Fruit fly (Drosophila melanogaster) whole organism, embryonic: ENCODE data around the gene CG4374.

ENCODE experiments used
- Adf1 ChIP-seq: fragments of 200-800 bp; sonication (Bioruptor generic); IDR thresholded peaks from 2 replicates; pipeline ENCODE4 v1.3.6; 2022; ENCODE audit warnings: missing biosample characterization, missing genetic modification characterization
- Asciz ChIP-seq: fragments of 200-800 bp; sonication (Bioruptor generic); optimal IDR thresholded peaks from 2 replicates; lab custom pipeline; 2017; ENCODE audit warnings: missing biosample characterization, mild to moderate bottlenecking, missing genetic modification characterization, missing genetic modification reagents
- Awh ChIP-seq: fragments of 200-800 bp; sonication (Bioruptor generic); IDR thresholded peaks from 2 replicates; pipeline ENCODE4, ENCODE4 v1.3.6; 2022; ENCODE audit warnings: missing biosample characterization, missing genetic modification characterization
- Bgb ChIP-seq: fragments of 200-800 bp; sonication (Bioruptor generic); IDR thresholded peaks from 2 replicates; pipeline ENCODE4 v1.3.6; 2022; ENCODE audit warnings: missing biosample characterization, missing genetic modification characterization; ENCODE audit not compliant: partially characterized antibody
- CG10654 ChIP-seq: fragments of 200-800 bp; sonication (Bioruptor generic); optimal IDR thresholded peaks from 2 replicates; lab custom pipeline; 2016; ENCODE audit warnings: missing biosample characterization, missing genetic modification characterization
- CG12659 ChIP-seq: fragments of 200-800 bp; sonication (Bioruptor generic); optimal IDR thresholded peaks from 3 replicates; lab custom pipeline; 2017; ENCODE audit warnings: mild to moderate bottlenecking, missing biosample characterization, missing genetic modification reagents, missing genetic modification characterization
- CG12769 ChIP-seq: fragments of 200-800 bp; sonication (Bioruptor generic); optimal IDR thresholded peaks from 2 replicates; lab custom pipeline; 2019; ENCODE audit warnings: missing biosample characterization, mild to moderate bottlenecking, missing genetic modification characterization, moderate library complexity
- CG14710 ChIP-seq: fragments of 200-800 bp; sonication (Bioruptor generic); optimal IDR thresholded peaks from 3 replicates; lab custom pipeline; 2019; ENCODE audit warnings: missing biosample characterization, mild to moderate bottlenecking, missing genetic modification characterization, moderate library complexity
- CG16779 ChIP-seq: fragments of 200-800 bp; sonication (Bioruptor generic); IDR thresholded peaks from 2 replicates; pipeline ENCODE4 v1.3.6; 2022; ENCODE audit warnings: missing biosample characterization, missing genetic modification characterization
- CG17359 ChIP-seq: fragments of 200-800 bp; sonication (Bioruptor generic); optimal IDR thresholded peaks from 3 replicates; lab custom pipeline; 2018; ENCODE audit warnings: missing biosample characterization, mild to moderate bottlenecking, missing genetic modification characterization, moderate library complexity
- CG17612 ChIP-seq: fragments of 200-800 bp; sonication (Bioruptor generic); IDR thresholded peaks from 2 replicates; pipeline ENCODE4 v1.3.6; 2022; ENCODE audit warnings: missing biosample characterization, missing genetic modification characterization
- CG2199 ChIP-seq: fragments of 200-800 bp; sonication (Bioruptor generic); IDR thresholded peaks from 3 replicates; pipeline ENCODE4 v1.3.6; 2022; ENCODE audit warnings: missing biosample characterization, missing genetic modification characterization
- CG2889 ChIP-seq: fragments of 200-800 bp; sonication (Bioruptor generic); IDR thresholded peaks from 3 replicates; pipeline ENCODE4 v1.3.6; 2022; ENCODE audit warnings: missing biosample characterization, missing genetic modification characterization
- CG4360 ChIP-seq: fragments of 200-800 bp; sonication (Bioruptor generic); IDR thresholded peaks from 2 replicates; pipeline ENCODE4 v1.3.6; 2022; ENCODE audit warnings: missing biosample characterization, missing genetic modification characterization
- CG6683 ChIP-seq: fragments of 200-800 bp; sonication (Bioruptor generic); optimal IDR thresholded peaks from 2 replicates; lab custom pipeline; 2017; ENCODE audit warnings: missing biosample characterization, mild to moderate bottlenecking, missing genetic modification characterization, missing genetic modification reagents
- CG7357 ChIP-seq: fragments of 200-800 bp; sonication (Bioruptor generic); IDR thresholded peaks from 3 replicates; pipeline ENCODE4 v1.3.6; 2022; ENCODE audit warnings: missing biosample characterization, missing genetic modification characterization
- CG9609 ChIP-seq: fragments of 200-800 bp; sonication (Bioruptor generic); optimal IDR thresholded peaks from 3 replicates; lab custom pipeline; 2016; ENCODE audit warnings: missing biosample characterization, missing genetic modification characterization
- Camta ChIP-seq: fragments of 200-800 bp; sonication (Bioruptor generic); optimal IDR thresholded peaks from 2 replicates; lab custom pipeline; 2016; ENCODE audit warnings: missing biosample characterization, missing genetic modification characterization
- Dll ChIP-seq: fragments of 200-800 bp; sonication (Bioruptor generic); IDR thresholded peaks from 4 replicates; pipeline ENCODE4 v1.3.6; 2022; ENCODE audit warnings: missing biosample characterization, missing genetic modification characterization; ENCODE audit not compliant: partially characterized antibody
- Drgx ChIP-seq: fragments of 200-800 bp; sonication (Bioruptor generic); IDR thresholded peaks from 2 replicates; pipeline ENCODE4 v1.3.6; 2022; ENCODE audit warnings: missing biosample characterization, missing genetic modification characterization
- Eip74EF ChIP-seq, 2 experiments: fragments of 200-800 bp in 1 of 2; fragments of >200 bp in 1 of 2; sonication (Bioruptor generic) in 1 of 2; optimal IDR thresholded peaks; 2 replicates each; lab custom pipeline; 2017 to 2019; ENCODE audit warnings: missing biosample characterization in 2 of 2, missing genetic modification characterization in 2 of 2, mild to moderate bottlenecking in 1 of 2, moderate library complexity in 1 of 2
- Gsc ChIP-seq: fragments of 200-800 bp; sonication (Bioruptor generic); IDR thresholded peaks from 2 replicates; pipeline ENCODE4 v1.3.6; 2022; ENCODE audit warnings: missing biosample characterization, missing genetic modification characterization
- HLH4C ChIP-seq: fragments of 200-800 bp; sonication (Bioruptor generic); IDR thresholded peaks from 3 replicates; pipeline ENCODE4 v1.3.6; 2022; ENCODE audit warnings: missing biosample characterization, missing genetic modification characterization; ENCODE audit not compliant: partially characterized antibody
- Jarid2 ChIP-seq: fragments of 200-800 bp; sonication (Bioruptor generic); optimal IDR thresholded peaks from 3 replicates; lab custom pipeline; 2017; ENCODE audit warnings: mild to moderate bottlenecking, missing biosample characterization, missing genetic modification reagents, missing genetic modification characterization
- Lpt ChIP-seq: fragments of >200 bp; optimal IDR thresholded peaks from 2 replicates; lab custom pipeline; 2018; ENCODE audit warnings: missing biosample characterization, missing genetic modification characterization
- Med ChIP-seq: fragments of 200-800 bp; sonication (Bioruptor generic); peaks from one replicate; lab custom pipeline; 2016; ENCODE audit warnings: missing biosample characterization, missing genetic modification characterization, mild to moderate bottlenecking, inconsistent platforms, moderate library complexity
- Nf-YA ChIP-seq: fragments of 200-800 bp; sonication (Bioruptor generic); IDR thresholded peaks from 2 replicates; pipeline ENCODE4 v1.3.6; 2022; ENCODE audit warnings: missing biosample characterization, missing genetic modification characterization
- Trl ChIP-seq, 3 experiments: fragments of >200 bp in 2 of 3; fragments of 200-800 bp in 1 of 3; sonication (Bioruptor generic) in 1 of 3; optimal IDR thresholded peaks; 2 replicates in 1 of 3; 3 replicates in 2 of 3; lab custom pipeline; 2016 to 2017; ENCODE audit warnings: missing biosample characterization in 1 of 3, missing genetic modification characterization in 1 of 3
- abd-A ChIP-seq: fragments of 200-800 bp; sonication (Bioruptor generic); optimal IDR thresholded peaks from 3 replicates; lab custom pipeline; 2019; ENCODE audit warnings: missing biosample characterization, mild to moderate bottlenecking, missing genetic modification characterization, moderate library complexity
- ara ChIP-seq: fragments of 200-800 bp; sonication (Bioruptor generic); IDR thresholded peaks from 2 replicates; pipeline ENCODE4 v1.3.6; 2022; ENCODE audit warnings: missing biosample characterization, missing genetic modification characterization
- bsh ChIP-seq, 2 experiments: fragments of 200-800 bp; sonication (Bioruptor generic); optimal IDR thresholded peaks; 2 replicates each; lab custom pipeline; 2017 to 2018; ENCODE audit warnings: mild to moderate bottlenecking in 2 of 2, missing biosample characterization in 2 of 2, missing genetic modification characterization in 2 of 2, moderate library complexity in 1 of 2
- crol ChIP-seq: fragments of 200-800 bp; sonication (Bioruptor generic); IDR thresholded peaks from 2 replicates; pipeline ENCODE4 v1.3.6; 2022; ENCODE audit warnings: missing biosample characterization, missing genetic modification characterization
- crp ChIP-seq, 2 experiments: fragments of 200-800 bp; sonication (Bioruptor generic); optimal IDR thresholded peaks; 2 replicates in 1 of 2; 3 replicates in 1 of 2; lab custom pipeline; 2017; ENCODE audit warnings: missing biosample characterization in 2 of 2, missing genetic modification characterization in 2 of 2, mild to moderate bottlenecking in 1 of 2, moderate library complexity in 1 of 2
- dimm ChIP-seq: fragments of 200-800 bp; sonication (Bioruptor generic); IDR thresholded peaks from 2 replicates; pipeline ENCODE4 v1.3.6; 2022; ENCODE audit warnings: missing biosample characterization, missing genetic modification characterization
- eve ChIP-seq, 2 experiments: fragments of >200 bp; optimal IDR thresholded peaks; 2 replicates each; lab custom pipeline; 2017; ENCODE audit warnings: missing biosample characterization in 2 of 2, missing genetic modification characterization in 2 of 2
- ewg ChIP-seq: fragments of 200-800 bp; sonication (Bioruptor generic); optimal IDR thresholded peaks from 3 replicates; lab custom pipeline; 2017; ENCODE audit warnings: mild to moderate bottlenecking, missing biosample characterization, missing genetic modification reagents, missing genetic modification characterization
- gcm ChIP-seq: fragments of 200-800 bp; sonication (Bioruptor generic); optimal IDR thresholded peaks from 2 replicates; lab custom pipeline; 2019; ENCODE audit warnings: missing biosample characterization, mild to moderate bottlenecking, missing genetic modification characterization, moderate library complexity
- hbn ChIP-seq: fragments of 200-800 bp; sonication (Bioruptor generic); IDR thresholded peaks from 2 replicates; pipeline ENCODE4 v1.3.6; 2022; ENCODE audit warnings: missing biosample characterization, missing genetic modification characterization; ENCODE audit not compliant: partially characterized antibody
- hth ChIP-seq: fragments of >200 bp; optimal IDR thresholded peaks from 2 replicates; lab custom pipeline; 2017; ENCODE audit warnings: inconsistent platforms
- knrl ChIP-seq: fragments of 200-800 bp; sonication (Bioruptor generic); IDR thresholded peaks from 3 replicates; pipeline ENCODE4 v1.3.6; 2022; ENCODE audit warnings: missing biosample characterization, missing genetic modification characterization; ENCODE audit not compliant: partially characterized antibody
- scrt ChIP-seq: fragments of 200-800 bp; sonication (Bioruptor generic); optimal IDR thresholded peaks from 2 replicates; lab custom pipeline; 2018; ENCODE audit warnings: missing biosample characterization, mild to moderate bottlenecking, missing genetic modification characterization, moderate library complexity
- sens ChIP-seq: fragments of 200-800 bp; sonication (Bioruptor generic); peaks from one replicate; lab custom pipeline; 2016; ENCODE audit warnings: missing biosample characterization, missing genetic modification characterization
- sens-2 ChIP-seq: fragments of 200-800 bp; sonication (Bioruptor generic); IDR thresholded peaks from 2 replicates; pipeline ENCODE4 v1.3.6; 2022; ENCODE audit warnings: missing biosample characterization, missing genetic modification characterization
- sob ChIP-seq: fragments of 200-800 bp; sonication (Bioruptor generic); IDR thresholded peaks from 2 replicates; pipeline ENCODE4 v1.3.6; 2022; ENCODE audit warnings: missing biosample characterization, missing genetic modification characterization
- sqz ChIP-seq: fragments of 200-800 bp; sonication (Bioruptor generic); optimal IDR thresholded peaks from 3 replicates; lab custom pipeline; 2018; ENCODE audit warnings: missing biosample characterization, mild to moderate bottlenecking, missing genetic modification characterization
- sr ChIP-seq: fragments of 200-800 bp; sonication (Bioruptor generic); IDR thresholded peaks from 3 replicates; pipeline ENCODE4 v1.3.6; 2022; ENCODE audit warnings: missing biosample characterization, missing genetic modification characterization
- tap ChIP-seq: fragments of 200-800 bp; optimal IDR thresholded peaks from 3 replicates; lab custom pipeline; 2019; ENCODE audit warnings: missing biosample characterization, mild to moderate bottlenecking, missing genetic modification characterization, moderate library complexity
- z ChIP-seq: fragments of 200-800 bp; sonication (Bioruptor generic); IDR thresholded peaks from 3 replicates; pipeline ENCODE4 v1.3.6; 2022; ENCODE audit warnings: missing biosample characterization, missing genetic modification characterization

The CG4374 gene

DNA sequence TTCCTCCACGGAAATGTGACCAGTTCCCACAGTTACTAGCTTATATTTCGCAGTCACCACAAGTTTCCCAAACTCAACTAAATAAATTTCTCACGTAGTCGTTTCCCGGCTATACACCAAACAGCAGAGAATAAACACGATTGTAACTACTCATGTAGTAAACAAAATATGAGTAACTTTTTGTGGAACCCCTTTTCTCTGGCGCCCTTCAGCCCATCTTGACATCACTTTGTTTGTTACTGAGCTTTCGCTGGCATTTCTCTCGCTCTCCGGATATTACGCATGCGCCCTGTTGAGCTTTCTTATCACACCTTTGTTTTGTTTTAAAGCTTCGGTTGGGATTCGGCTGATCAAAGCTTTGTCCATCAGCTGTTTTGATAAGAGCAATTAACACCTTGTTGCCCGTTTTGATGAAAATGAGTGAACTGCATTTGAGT is 86.0 kb downstream of the CG4374 start (continued):
- no peak for TF ChIP-seq CG10654 (GFP tag; lab: Kevin White, UChicago)
- no peak for TF ChIP-seq Nf-YA (GFP tag; lab: Robert Waterston, UW)
- no peak for TF ChIP-seq Adf1 (GFP tag; lab: Robert Waterston, UW)
- no peak for TF ChIP-seq Asciz
- TF ChIP-seq dimm: no peak
- peak; percentile 74 for TF ChIP-seq crol (GFP tag; lab: Robert Waterston, UW)
- TF ChIP-seq scrt: peak; percentile 43
- TF ChIP-seq CG12769 (tag; lab: Kevin White, UChicago): peak; percentile 34
- no peak for TF ChIP-seq sr
- no peak for TF ChIP-seq hth (lab: Kevin White, UChicago)
- no peak for TF ChIP-seq tap (tag; lab: Kevin White, UChicago)
- no peak for TF ChIP-seq sens-2 (GFP tag; lab: Robert Waterston, UW)
- no peak for TF ChIP-seq Lpt (GFP tag; lab: Kevin White, UChicago)
- 0 out of 2 replicates have a peak, but pooled peaks have one; percentile 25 for TF ChIP-seq CG4360 (GFP tag; lab: Robert Waterston, UW)
- no peak for TF ChIP-seq sob (GFP tag; lab: Robert Waterston, UW)
- TF ChIP-seq ara (GFP tag; lab: Robert Waterston, UW): no peak
- TF ChIP-seq CG2199 (GFP tag; lab: Robert Waterston, UW): peak; percentile 40; the same call in 2 of the 3 replicates
- no peak for TF ChIP-seq CG16779 (GFP tag; lab: Robert Waterston, UW)
- peak in 1 of 2 experiments; percentile 29 for TF ChIP-seq eve (GFP tag; optimal IDR thresholded peaks at IDR 0.05; lab: Kevin White, UChicago)
- peak; percentile 84 for TF ChIP-seq z (GFP tag; lab: Robert Waterston, UW)
- no peak for TF ChIP-seq CG7357

DNA sequence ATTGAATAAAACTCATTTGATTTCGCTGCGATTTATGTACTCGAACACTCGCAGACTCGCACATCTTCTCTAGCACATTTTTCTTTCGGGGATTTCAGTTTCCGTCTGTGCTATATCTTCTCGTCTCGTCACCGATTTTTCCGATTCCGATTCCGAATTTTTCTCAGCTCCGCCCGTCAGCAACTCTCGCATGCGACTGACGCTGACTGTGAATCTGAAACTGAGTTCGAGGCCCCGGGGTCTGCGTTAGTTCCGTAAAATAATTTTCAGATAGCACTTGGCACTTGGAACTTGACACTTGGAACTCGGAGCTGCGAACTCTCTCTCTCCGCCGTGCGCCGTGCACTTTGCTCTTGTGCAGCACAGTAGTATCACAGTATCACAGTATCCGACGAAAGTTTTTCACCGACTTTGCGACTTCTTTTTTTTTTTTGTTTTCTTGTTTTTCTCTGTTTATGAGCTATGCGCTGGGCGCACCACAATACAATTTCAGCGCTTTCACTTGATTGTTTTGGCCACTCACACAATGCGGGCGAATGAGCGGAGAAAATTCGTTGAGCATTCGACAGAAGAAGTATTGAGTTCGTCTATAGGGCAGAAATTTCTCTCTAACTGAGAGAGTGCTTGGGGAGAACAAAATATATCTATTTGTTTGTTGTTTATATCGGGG is 87.4 kb downstream of the CG4374 start, which contains the start of gene CG4393:
TSS of gene CG4393 (minus strand) at position 187 of the 670 bp plus-strand sequence.
- no peak for TF ChIP-seq crp (GFP tag; optimal IDR thresholded peaks at IDR 0.05; lab: Kevin White, UChicago)
- TF ChIP-seq sqz (GFP tag; lab: Kevin White, UChicago): peak; percentile 41
- TF ChIP-seq knrl (GFP tag; lab: Robert Waterston, UW): no peak
- TF ChIP-seq CG17359: peak; percentile 15
- TF ChIP-seq ewg (GFP tag; lab: Kevin White, UChicago): peak; percentile 25
- TF ChIP-seq CG9609 (GFP tag; lab: Kevin White, UChicago): no peak
- TF ChIP-seq Jarid2: peak; percentile 43
- TF ChIP-seq Camta (GFP tag; lab: Kevin White, UChicago): no peak
- peak; percentile 59 for TF ChIP-seq Drgx (GFP tag; lab: Robert Waterston, UW)
- TF ChIP-seq CG17612 (GFP tag; lab: Robert Waterston, UW): no peak
- no peak for TF ChIP-seq Eip74EF (GFP tag; optimal IDR thresholded peaks at IDR 0.05; lab: Kevin White, UChicago)
- no peak for TF ChIP-seq CG4360 (GFP tag; lab: Robert Waterston, UW)
- TF ChIP-seq Dll (GFP tag; lab: Robert Waterston, UW): peak; percentile 36; the same call in 2 of the 4 replicates
- TF ChIP-seq abd-A (tag; lab: Kevin White, UChicago): peak; percentile 57
- peak; percentile 53 to 67 for TF ChIP-seq Trl (optimal IDR thresholded peaks at IDR 0.05; lab: Kevin White, UChicago)
- TF ChIP-seq Trl (GFP tag; optimal IDR thresholded peaks at IDR 0.05; lab: Kevin White, UChicago): no peak
- peak; percentile 61 for TF ChIP-seq Med
- TF ChIP-seq CG6683 (GFP tag; lab: Kevin White, UChicago): no peak
- TF ChIP-seq hbn (GFP tag; lab: Robert Waterston, UW): 0 out of 2 replicates have a peak, but pooled peaks have one; percentile 9
- no peak for TF ChIP-seq CG12659 (GFP tag; lab: Kevin White, UChicago)
- TF ChIP-seq CG14710 (tag; lab: Kevin White, UChicago): no peak
- no peak for TF ChIP-seq Gsc (GFP tag; lab: Robert Waterston, UW)
- TF ChIP-seq z (GFP tag; lab: Robert Waterston, UW): peak; percentile 73; the same call in 2 of the 3 replicates
- TF ChIP-seq HLH4C: 0 out of 3 replicates have a peak, but pooled peaks have one; percentile 30
- TF ChIP-seq Bgb (GFP tag; lab: Robert Waterston, UW): 0 out of 2 replicates have a peak, but pooled peaks have one; percentile 16
- peak; percentile 49 for TF ChIP-seq sens
- peak; percentile 94 for TF ChIP-seq gcm
- TF ChIP-seq bsh (GFP tag; optimal IDR thresholded peaks at IDR 0.05; lab: Kevin White, UChicago): peak in 1 of 2 experiments; percentile 44
- no peak for TF ChIP-seq CG2889
- 0 out of 2 replicates have a peak, but pooled peaks have one; percentile 17 for TF ChIP-seq Awh (GFP tag; lab: Robert Waterston, UW)
